Worm (Caenorhabditis elegans) whole organism, L3 larva: ENCODE measurements around the gene cyp-31A5.

Source experiments
- ZK546.5 ChIP-seq: sonication (generic microtip); optimal IDR thresholded peaks from 2 replicates; lab custom pipeline; 2017; ENCODE audit warnings: missing biosample characterization, missing genetic modification characterization
- aly-2 ChIP-seq: fragments of 150-350 bp; optimal IDR thresholded peaks from 2 replicates; lab custom pipeline; 2014; ENCODE audit warnings: missing biosample characterization, missing genetic modification characterization
- ama-1 ChIP-seq: fragments of 150-350 bp; optimal IDR thresholded peaks from 2 replicates; lab custom pipeline; 2018
- ceh-16 ChIP-seq: sonication (generic microtip); optimal IDR thresholded peaks from 2 replicates; lab custom pipeline; 2017; ENCODE audit warnings: missing biosample characterization, missing genetic modification characterization
- ceh-28 ChIP-seq: fragments of 150-350 bp; optimal IDR thresholded peaks from 2 replicates; lab custom pipeline; 2014; ENCODE audit warnings: missing biosample characterization, missing genetic modification reagents, missing genetic modification characterization
- ceh-9 ChIP-seq: sonication (generic microtip); optimal IDR thresholded peaks from 2 replicates; lab custom pipeline; 2018; ENCODE audit warnings: missing biosample characterization, missing genetic modification characterization
- daf-12 ChIP-seq: fragments of 150-350 bp; optimal IDR thresholded peaks from 2 replicates; lab custom pipeline; 2014; ENCODE audit warnings: missing biosample characterization, missing genetic modification reagents, missing genetic modification characterization
- egl-27 ChIP-seq: sonication (generic microtip); optimal IDR thresholded peaks from 4 replicates; lab custom pipeline; 2017; ENCODE audit warnings: missing biosample characterization, missing genetic modification reagents, missing genetic modification characterization
- egl-5 ChIP-seq: fragments of 150-350 bp; optimal IDR thresholded peaks from 2 replicates; lab custom pipeline; 2017; ENCODE audit warnings: missing biosample characterization, missing genetic modification reagents, missing genetic modification characterization, inconsistent platforms
- elt-3 ChIP-seq, 3 experiments: fragments of 150-350 bp in 1 of 3; sonication (generic microtip) in 2 of 3; optimal IDR thresholded peaks; 2 replicates in 2 of 3; 4 replicates in 1 of 3; lab custom pipeline; 2014 to 2017; ENCODE audit warnings: missing biosample characterization in 3 of 3, missing genetic modification characterization in 3 of 3
- eor-1 ChIP-seq, 2 experiments: fragments of 150-350 bp; optimal IDR thresholded peaks; 2 replicates each; lab custom pipeline; 2014 to 2018; ENCODE audit warnings: missing biosample characterization in 2 of 2, missing genetic modification characterization in 2 of 2
- fkh-2 ChIP-seq: fragments of 150-350 bp; optimal IDR thresholded peaks from 2 replicates; lab custom pipeline; 2014; ENCODE audit warnings: missing biosample characterization, missing genetic modification reagents, missing genetic modification characterization
- hmg-11 ChIP-seq: sonication (generic microtip); optimal IDR thresholded peaks from 2 replicates; lab custom pipeline; 2016; ENCODE audit warnings: missing genetic modification characterization, missing compliant biosample characterization
- jun-1 ChIP-seq: fragments of 150-350 bp; optimal IDR thresholded peaks from 2 replicates; lab custom pipeline; 2014; ENCODE audit warnings: missing biosample characterization, missing genetic modification reagents, missing genetic modification characterization
- lin-15B ChIP-seq: fragments of 150-350 bp; optimal IDR thresholded peaks from 2 replicates; lab custom pipeline; 2014; ENCODE audit warnings: missing biosample characterization, missing genetic modification characterization
- lin-39 ChIP-seq: fragments of 150-350 bp; optimal IDR thresholded peaks from 2 replicates; lab custom pipeline; 2018; ENCODE audit warnings: missing biosample characterization, missing genetic modification reagents, missing genetic modification characterization
- mdl-1 ChIP-seq: fragments of 150-350 bp; optimal IDR thresholded peaks from 2 replicates; lab custom pipeline; 2014; ENCODE audit warnings: missing biosample characterization, missing genetic modification characterization
- mml-1 ChIP-seq: fragments of 150-350 bp; sonication (generic microtip); optimal IDR thresholded peaks from 3 replicates; lab custom pipeline; 2014; ENCODE audit warnings: missing biosample characterization, missing genetic modification characterization
- nfya-1 ChIP-seq: sonication (generic microtip); optimal IDR thresholded peaks from 2 replicates; lab custom pipeline; 2017; ENCODE audit warnings: missing genetic modification characterization, mild to moderate bottlenecking, missing compliant biosample characterization, antibody characterized with exemption, moderate library complexity; ENCODE audit not compliant: insufficient read depth
- nhr-11 ChIP-seq: fragments of 150-350 bp; optimal IDR thresholded peaks from 2 replicates; lab custom pipeline; 2014; ENCODE audit warnings: missing biosample characterization, missing genetic modification characterization
- nhr-237 ChIP-seq: fragments of 150-350 bp; optimal IDR thresholded peaks from 2 replicates; lab custom pipeline; 2014; ENCODE audit warnings: missing biosample characterization, missing genetic modification characterization
- nhr-28 ChIP-seq: fragments of 150-350 bp; optimal IDR thresholded peaks from 2 replicates; lab custom pipeline; 2014; ENCODE audit warnings: missing biosample characterization, missing genetic modification characterization
- nhr-43 ChIP-seq: sonication (generic microtip); optimal IDR thresholded peaks from 2 replicates; lab custom pipeline; 2016; ENCODE audit warnings: mild to moderate bottlenecking, missing genetic modification characterization, missing compliant biosample characterization; ENCODE audit not compliant: poor library complexity, severe bottlenecking
- nhr-76 ChIP-seq: fragments of 150-350 bp; sonication (generic microtip); optimal IDR thresholded peaks from 5 replicates; lab custom pipeline; 2014; ENCODE audit warnings: missing biosample characterization, missing genetic modification characterization
- nhr-77 ChIP-seq: fragments of 150-350 bp; optimal IDR thresholded peaks from 2 replicates; lab custom pipeline; 2014; ENCODE audit warnings: missing biosample characterization, missing genetic modification characterization
- pha-4 ChIP-seq: fragments of 150-350 bp; optimal IDR thresholded peaks from 2 replicates; lab custom pipeline; 2014; ENCODE audit warnings: missing biosample characterization, missing genetic modification reagents, missing genetic modification characterization
- pqm-1 ChIP-seq: fragments of 150-350 bp; optimal IDR thresholded peaks from 2 replicates; lab custom pipeline; 2017; ENCODE audit warnings: missing biosample characterization, missing genetic modification characterization, inconsistent platforms
- skn-1 ChIP-seq: fragments of 150-350 bp; optimal IDR thresholded peaks from 2 replicates; lab custom pipeline; 2014; ENCODE audit warnings: missing biosample characterization, missing genetic modification characterization
- unc-39 ChIP-seq: sonication (generic microtip); optimal IDR thresholded peaks from 4 replicates; lab custom pipeline; 2017; ENCODE audit warnings: missing biosample characterization, missing genetic modification characterization
- unc-62 ChIP-seq: fragments of 150-350 bp; sonication (generic microtip); optimal IDR thresholded peaks from 4 replicates; lab custom pipeline; 2014; ENCODE audit warnings: missing biosample characterization, missing genetic modification reagents, missing genetic modification characterization
- ztf-11 ChIP-seq: fragments of 150-350 bp; optimal IDR thresholded peaks from 2 replicates; lab custom pipeline; 2014; ENCODE audit warnings: missing biosample characterization, missing genetic modification characterization
- ztf-4 ChIP-seq: fragments of 150-350 bp; optimal IDR thresholded peaks from 2 replicates; lab custom pipeline; 2014; ENCODE audit warnings: missing biosample characterization, missing genetic modification characterization

The cyp-31A5 gene

DNA sequence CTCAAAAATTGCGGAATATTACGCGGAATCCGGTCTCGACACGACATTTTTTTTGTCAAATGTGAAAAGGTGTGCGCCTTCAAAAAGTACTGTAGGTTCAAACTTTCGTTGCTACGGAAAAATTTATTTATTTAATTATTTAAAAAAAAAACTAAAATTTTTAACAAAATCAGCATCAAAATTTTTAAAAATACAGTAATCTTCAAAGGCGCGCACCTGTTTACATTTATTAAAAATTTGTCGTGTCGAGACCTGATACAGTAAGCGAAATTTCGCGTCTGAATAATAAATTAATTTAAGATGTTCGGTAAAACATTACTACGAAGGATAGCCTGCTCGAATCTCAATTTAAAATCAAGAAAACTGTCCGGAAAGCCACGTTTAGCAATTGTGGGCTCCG is 29.4 kb upstream of the cyp-31A5 start, which contains the start of gene Y62E10A.6:
Gene Y62E10A.6, plus strand, starts transcription at position 301 of the 400 bp plus-strand sequence.
- no peak for TF ChIP-seq ztf-11
- no peak for TF ChIP-seq ceh-16 (tag; lab: Kevin White, UChicago)
- TF ChIP-seq eor-1 (tag; optimal IDR thresholded peaks at IDR 0.05; lab: Kevin White, UChicago), result no peak
- no peak for TF ChIP-seq jun-1 (tag; lab: Kevin White, UChicago)
- TF ChIP-seq ztf-4, result no peak
- no peak for TF ChIP-seq lin-15B (tag; lab: Kevin White, UChicago)
- TF ChIP-seq egl-5 (tag; lab: Kevin White, UChicago), result no peak
- TF ChIP-seq nhr-43 (tag; lab: Kevin White, UChicago), result no peak

DNA sequence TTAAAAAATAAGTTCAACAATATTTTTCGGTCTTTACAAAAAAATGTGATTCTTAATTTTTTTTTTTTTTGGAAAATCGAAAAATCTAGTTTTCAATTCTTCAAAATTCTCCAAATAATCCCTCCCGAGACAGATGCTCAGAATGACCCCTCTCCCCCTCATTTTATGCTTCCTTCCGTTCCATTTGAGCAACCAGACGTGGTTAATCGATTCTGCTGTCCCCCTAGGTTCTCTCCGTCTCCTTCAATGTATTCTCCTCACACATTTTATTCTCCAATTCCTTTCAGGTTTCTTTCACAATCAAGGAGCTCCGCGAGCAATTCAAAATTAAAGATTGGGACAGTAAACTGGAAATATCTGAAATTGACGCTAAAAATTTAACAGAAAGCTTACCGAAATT is 26.2 kb upstream of the cyp-31A5 start:
- TF ChIP-seq skn-1 (no peak), ceh-28 (no peak), nhr-28 (tag; lab: Kevin White, UChicago) (no peak), pha-4 (tag; lab: Kevin White, UChicago) (no peak), ztf-11 (no peak), ceh-16 (tag; lab: Kevin White, UChicago) (no peak), hmg-11 (peak; percentile 36), nhr-11 (tag; lab: Kevin White, UChicago) (no peak), nhr-77 (no peak), aly-2 (tag; lab: Kevin White, UChicago) (no peak), ama-1 (no peak), mdl-1 (tag; lab: Kevin White, UChicago) (no peak), lin-15B (tag; lab: Kevin White, UChicago) (no peak), lin-39 (tag; lab: Kevin White, UChicago) (peak; percentile 10), daf-12 (no peak), nhr-237 (tag; lab: Kevin White, UChicago) (no peak)
- TF ChIP-seq, all 47 proteins: peak for 2

DNA sequence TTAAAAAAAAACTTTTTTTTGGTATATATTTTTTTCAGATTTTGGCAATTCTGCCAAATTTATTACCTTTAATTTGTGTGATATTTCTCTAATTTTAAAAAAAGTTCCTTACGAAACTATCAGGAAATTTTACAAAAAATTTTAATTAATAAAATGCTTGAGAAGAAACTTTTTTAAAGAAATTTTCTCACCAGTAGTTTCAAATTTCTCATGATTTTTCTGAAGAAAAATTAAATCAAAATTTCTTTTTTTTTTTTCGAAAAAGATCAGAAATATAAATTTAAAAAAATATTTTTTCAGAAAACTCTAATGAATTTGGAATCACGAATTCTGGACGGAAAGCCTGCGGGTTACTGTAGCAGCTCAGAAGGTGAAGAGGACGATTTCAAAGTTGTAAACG is 23.4 kb upstream of the cyp-31A5 start, which contains the start of gene mau-8:
Gene mau-8, plus strand, starts transcription at position 301 of the 400 bp plus-strand sequence.
- TF ChIP-seq nhr-43 (tag; lab: Kevin White, UChicago), result no peak
- no peak for TF ChIP-seq ztf-11
- no peak for TF ChIP-seq daf-12
- TF ChIP-seq unc-62, result no peak
- no peak for TF ChIP-seq pha-4 (tag; lab: Kevin White, UChicago)
- no peak for TF ChIP-seq ceh-16 (tag; lab: Kevin White, UChicago)
- TF ChIP-seq, all 47 proteins: peak for 0

DNA sequence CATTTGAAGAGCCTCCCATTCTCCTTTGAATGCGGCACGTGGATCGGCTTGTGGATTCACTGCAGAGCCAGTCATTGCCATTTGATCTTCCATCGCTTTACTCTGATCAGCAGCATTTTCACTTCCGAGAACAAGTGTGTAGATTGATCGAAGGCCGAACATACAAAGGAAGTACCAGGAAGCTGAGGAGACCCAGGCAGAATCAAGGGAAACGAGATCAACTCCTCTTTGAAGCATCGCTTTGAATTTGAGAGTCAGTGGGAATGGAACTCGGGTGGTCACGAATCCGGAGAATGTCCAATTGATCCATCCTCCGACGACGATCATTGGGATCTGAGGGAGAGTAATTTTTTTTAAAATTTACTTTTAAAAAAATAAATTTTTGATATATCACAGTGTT is 20.6 kb upstream of the cyp-31A5 start:
- no peak for TF ChIP-seq unc-39 (tag; lab: Kevin White, UChicago)
- TF ChIP-seq fkh-2 (tag; lab: Kevin White, UChicago), result no peak
- no peak for TF ChIP-seq lin-39 (tag; lab: Kevin White, UChicago)
- no peak for TF ChIP-seq nhr-76 (tag; lab: Kevin White, UChicago)
- TF ChIP-seq nfya-1, result no peak
- TF ChIP-seq elt-3 (tag; optimal IDR thresholded peaks at IDR 0.05; lab: Kevin White, UChicago), result no peak
- TF ChIP-seq ztf-4, result no peak
- no peak for TF ChIP-seq mml-1 (tag; lab: Kevin White, UChicago)
- no peak for TF ChIP-seq ama-1
- no peak for TF ChIP-seq nhr-237 (tag; lab: Kevin White, UChicago)
- TF ChIP-seq ceh-16 (tag; lab: Kevin White, UChicago), result no peak
- TF ChIP-seq, all 47 proteins: peak for 0

DNA sequence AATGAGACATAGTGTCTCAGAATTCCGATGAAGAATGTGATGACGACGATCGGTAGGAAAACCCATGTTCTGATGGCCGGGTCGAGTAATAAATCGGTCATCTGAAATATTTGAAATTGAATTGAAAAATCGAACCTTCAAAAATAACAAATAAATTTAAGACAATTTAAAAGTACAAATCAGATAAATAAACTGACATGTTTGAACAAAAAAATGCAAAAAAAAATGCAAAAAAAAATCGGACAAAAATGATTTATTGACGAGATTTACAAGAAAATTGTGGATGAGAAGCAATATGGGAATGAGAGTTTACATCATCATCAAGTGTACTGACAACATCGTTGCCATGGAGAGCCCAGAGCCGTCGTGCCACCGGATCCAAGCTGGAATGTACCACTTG is 19.3 kb upstream of the cyp-31A5 start, which contains the start of gene emc-3:
Gene emc-3, minus strand, starts transcription at position 101 of the 400 bp plus-strand sequence.
- TF ChIP-seq pqm-1 (tag; lab: Kevin White, UChicago) (no peak), ztf-4 (no peak), unc-39 (tag; lab: Kevin White, UChicago) (no peak), ceh-28 (no peak), ceh-16 (tag; lab: Kevin White, UChicago) (no peak), egl-27 (tag; lab: Kevin White, UChicago) (no peak), ceh-9 (no peak), lin-15B (tag; lab: Kevin White, UChicago) (no peak), daf-12 (no peak), nfya-1 (no peak), nhr-11 (tag; lab: Kevin White, UChicago) (no peak), aly-2 (tag; lab: Kevin White, UChicago) (no peak), ZK546.5 (tag; lab: Kevin White, UChicago) (no peak), lin-39 (tag; lab: Kevin White, UChicago) (no peak), ama-1 (no peak)
